Worm (Caenorhabditis elegans) whole organism, L4/young adult: ENCODE data around the gene nstp-2.
"Not testable (repeated sequence)": the region's sequence is repeated elsewhere in the genome, so short reads cannot be mapped to it uniquely, and the experiment has no call there.

Source experiments
- W03F9.2 ChIP-seq: fragments of 150-350 bp; optimal IDR thresholded peaks from 2 replicates; lab custom pipeline; 2014; ENCODE audit warnings: missing biosample characterization, missing genetic modification characterization
- dao-5 ChIP-seq: sonication (generic microtip); optimal IDR thresholded peaks from 2 replicates; lab custom pipeline; 2016; ENCODE audit warnings: missing genotype, missing genetic modification characterization, moderate library complexity, missing compliant biosample characterization
- him-1 ChIP-seq: sonication (generic microtip); optimal IDR thresholded peaks from 2 replicates; lab custom pipeline; 2016; ENCODE audit warnings: missing genotype, missing genetic modification reagents, missing genetic modification characterization, missing compliant biosample characterization

nstp-2 gene

ce11 chrIV:6621252-6621651 lies 15.3 kb upstream of the nstp-2 start, which contains the start of gene C01B10.3:
TSS of gene C01B10.3 (minus strand) at chrIV:6621352.
- TF ChIP-seq him-1 (tag; lab: Kevin White, UChicago): no peak
- TF ChIP-seq W03F9.2 (tag; lab: Kevin White, UChicago): no peak

ce11 chrIV:6618607-6619006 lies 12.6 kb upstream of the nstp-2 start:
- peak; percentile 37 for TF ChIP-seq W03F9.2 (tag; lab: Kevin White, UChicago)
- TF ChIP-seq him-1 (tag; lab: Kevin White, UChicago): no peak

DNA sequence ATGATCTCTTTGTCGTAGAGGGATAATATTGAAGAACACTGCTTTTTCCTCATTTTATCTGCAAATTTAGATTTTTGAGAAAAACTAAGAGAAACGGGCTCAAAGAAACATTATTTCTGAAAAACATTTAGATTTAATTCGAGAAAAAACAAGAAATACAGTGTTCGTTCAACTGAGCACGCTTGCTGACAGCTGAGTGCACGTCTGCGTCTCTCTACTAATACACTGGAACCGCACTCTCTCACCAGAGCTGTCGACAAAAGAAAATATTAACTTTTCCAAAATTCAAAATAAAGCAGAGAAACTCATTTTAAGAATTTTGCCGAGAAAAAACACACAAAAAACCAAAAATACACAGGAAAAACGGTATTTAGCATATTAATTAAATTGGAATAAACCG lies 7.3 kb upstream of the nstp-2 start, which contains the start of gene drh-1:
drh-1 (minus strand) TSS at position 58 of the 400 bp plus-strand sequence.
- TF ChIP-seq dao-5 (tag; lab: Kevin White, UChicago) (no peak), W03F9.2 (tag; lab: Kevin White, UChicago) (peak; percentile 16)

DNA sequence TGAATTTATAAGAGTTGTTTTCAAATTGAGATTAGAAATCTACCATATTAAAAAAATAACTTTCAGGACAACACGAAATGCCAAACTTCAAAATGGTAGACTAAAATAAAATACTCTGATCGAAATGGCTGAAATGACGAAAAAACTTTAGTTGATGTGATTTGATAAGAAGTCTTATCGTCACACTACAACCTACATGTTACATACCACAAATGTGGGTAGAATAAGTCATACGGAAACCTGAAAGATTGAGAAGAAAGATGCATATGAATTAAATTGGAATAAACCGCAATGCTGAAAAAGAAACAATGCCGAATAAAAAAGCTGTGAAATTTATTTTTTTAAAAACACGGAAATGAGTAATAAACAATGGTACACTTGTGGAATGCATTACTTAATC lies 1.1 kb upstream of the nstp-2 start:
- no peak for TF ChIP-seq W03F9.2 (tag; lab: Kevin White, UChicago)
- no peak for TF ChIP-seq him-1 (tag; lab: Kevin White, UChicago)
- no peak for TF ChIP-seq dao-5 (tag; lab: Kevin White, UChicago)

- TF ChIP-seq dao-5 (tag; lab: Kevin White, UChicago) (no peak), him-1 (tag; lab: Kevin White, UChicago) (no peak), W03F9.2 (tag; lab: Kevin White, UChicago) (no peak)
Observed at ce11 chrIV:6606587-6606986, 599 bp upstream of the nstp-2 start.

- TF ChIP-seq dao-5 (tag; lab: Kevin White, UChicago) (no peak), W03F9.2 (tag; lab: Kevin White, UChicago) (no peak), him-1 (tag; lab: Kevin White, UChicago) (no peak)
Observed at ce11 chrIV:6603549-6603948, 2.4 kb downstream of the nstp-2 start.

DNA sequence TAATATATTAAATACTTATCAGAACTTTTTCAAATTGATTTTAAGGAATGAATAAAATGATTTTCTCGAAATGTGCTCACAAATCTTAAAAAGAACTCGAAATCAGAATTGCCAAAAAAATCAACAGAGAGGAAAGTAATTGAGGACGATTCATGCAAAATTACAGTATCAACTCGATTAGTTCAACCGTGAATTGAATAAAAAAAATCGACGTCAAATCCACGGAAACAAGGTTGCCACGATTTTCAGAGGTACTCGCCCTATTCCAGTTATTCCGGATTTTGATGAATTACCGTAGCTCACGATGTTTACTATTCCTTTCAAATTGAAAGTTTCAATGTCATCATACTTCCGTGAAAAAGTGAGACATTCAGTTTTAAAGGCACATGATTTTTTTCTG lies 3.6 kb downstream of the nstp-2 start, which contains the start of gene F15B10.3:
F15B10.3 (plus strand) TSS at position 301 of the 400 bp plus-strand sequence.
- no peak for TF ChIP-seq him-1 (tag; lab: Kevin White, UChicago)
- no peak for TF ChIP-seq W03F9.2 (tag; lab: Kevin White, UChicago)
- TF ChIP-seq dao-5 (tag; lab: Kevin White, UChicago): no peak

DNA sequence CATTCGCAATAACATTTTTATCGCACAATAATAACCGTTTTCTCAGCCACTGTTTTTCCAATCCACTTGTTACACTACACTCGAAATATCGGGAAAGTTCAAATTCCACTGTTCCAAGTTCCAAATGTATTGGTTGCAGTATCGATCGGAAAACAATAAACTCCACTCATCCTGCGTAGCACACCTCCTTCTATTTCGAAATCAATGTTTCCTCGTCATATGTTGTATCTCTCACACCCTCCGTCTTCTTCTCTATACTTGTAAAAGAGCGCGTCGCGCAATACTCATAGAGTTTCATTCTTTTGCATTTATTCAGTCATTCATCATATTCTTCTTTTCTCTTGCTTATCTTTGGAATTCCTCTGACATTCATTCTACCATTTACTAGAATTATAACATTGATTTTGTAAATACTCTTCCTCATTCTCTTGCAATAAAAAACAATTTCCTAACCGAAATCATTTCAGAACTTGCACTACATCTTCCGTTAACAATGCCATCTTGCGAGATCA lies 4.7 kb downstream of the nstp-2 start, which contains the start of gene sup-36:
sup-36 (plus strand) TSS at position 462 of the 512 bp plus-strand sequence.
- TF ChIP-seq him-1 (tag; lab: Kevin White, UChicago) (no peak), W03F9.2 (tag; lab: Kevin White, UChicago) (no peak), dao-5 (tag; lab: Kevin White, UChicago) (no peak)

ce11 chrIV:6599447-6599846 lies 6.5 kb downstream of the nstp-2 start, which contains the start of gene F38A5.8:
TSS of gene F38A5.8 (plus strand) at chrIV:6599747.
- no peak for TF ChIP-seq W03F9.2 (tag; lab: Kevin White, UChicago)
- TF ChIP-seq him-1 (tag; lab: Kevin White, UChicago): no peak
- TF ChIP-seq dao-5 (tag; lab: Kevin White, UChicago): no peak

ce11 chrIV:6598740-6599139 lies 7.2 kb downstream of the nstp-2 start, which contains the start of gene nspb-5:
TSS of gene nspb-5 (plus strand) at chrIV:6599040.
- not testable (repeated sequence) for TF ChIP-seq W03F9.2, dao-5, him-1 (tag; lab: Kevin White, UChicago)

DNA sequence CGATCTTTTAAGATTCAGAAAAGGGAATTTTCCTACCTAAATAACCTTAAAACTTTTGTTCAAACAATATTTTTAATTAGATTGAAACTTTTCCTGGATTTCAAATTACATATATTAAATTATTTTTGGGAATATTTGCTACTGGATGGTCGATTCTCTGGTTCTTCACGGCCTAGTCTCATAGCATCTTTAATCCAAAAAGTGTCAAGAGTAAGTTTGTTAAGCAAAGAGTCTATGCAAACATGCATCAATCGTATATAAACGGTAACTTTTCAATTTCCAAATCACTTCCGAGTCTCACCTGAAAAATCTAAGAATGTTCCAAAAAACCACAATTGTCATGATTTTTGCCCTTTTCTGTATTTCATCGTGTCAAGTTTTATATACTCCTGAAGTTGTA lies 8.1 kb downstream of the nstp-2 start, which contains the start of gene nspb-4:
nspb-4 (plus strand) TSS at position 301 of the 400 bp plus-strand sequence.
- TF ChIP-seq dao-5, W03F9.2, him-1 (tag; lab: Kevin White, UChicago): not testable (repeated sequence)

DNA sequence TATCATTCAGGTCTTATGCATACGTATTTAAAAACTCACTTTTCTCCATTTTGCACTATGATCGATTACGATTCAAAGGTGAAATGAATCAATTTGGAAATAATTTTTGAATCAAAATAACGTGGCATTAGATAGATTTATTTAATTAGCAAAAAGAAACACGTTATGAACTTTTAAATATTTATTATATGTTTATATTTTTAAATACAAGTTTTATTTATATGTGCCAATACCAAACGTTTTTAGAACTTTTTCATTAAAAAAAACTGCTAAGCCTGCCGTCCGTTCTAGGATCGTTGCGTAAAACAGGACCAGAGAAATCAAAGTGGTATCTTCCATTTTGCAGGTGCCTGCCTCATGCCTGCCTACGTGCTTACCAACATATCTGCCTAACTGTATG lies 8.7 kb downstream of the nstp-2 start, which contains the start of gene F38A5.6:
F38A5.6 (minus strand) TSS at position 101 of the 400 bp plus-strand sequence.
- TF ChIP-seq him-1 (tag; lab: Kevin White, UChicago): no peak
- TF ChIP-seq W03F9.2 (tag; lab: Kevin White, UChicago): no peak
- TF ChIP-seq dao-5 (tag; lab: Kevin White, UChicago): no peak

DNA sequence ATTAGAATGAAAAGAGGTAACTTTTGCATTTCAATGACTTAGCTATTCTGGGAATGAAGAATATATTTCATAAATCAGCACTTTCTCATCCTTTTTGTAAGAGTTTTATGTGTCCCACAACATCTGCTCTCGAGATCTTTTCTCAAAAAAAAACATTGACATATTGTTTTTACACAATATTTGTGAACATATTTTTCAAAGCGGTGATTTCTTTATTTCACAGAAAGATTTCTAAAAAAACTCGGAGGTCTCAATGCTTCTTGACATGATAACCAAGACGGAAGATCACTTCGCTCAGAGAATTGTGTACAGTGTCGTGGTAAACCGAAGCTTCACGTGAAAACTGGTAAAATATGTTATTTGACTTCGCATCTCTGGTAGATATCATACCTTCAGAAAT lies 10.1 kb downstream of the nstp-2 start, which contains the start of gene F38A5.22:
F38A5.22 (minus strand) TSS at position 29 of the 400 bp plus-strand sequence.
- TF ChIP-seq W03F9.2 (tag; lab: Kevin White, UChicago) (no peak), him-1 (tag; lab: Kevin White, UChicago) (no peak), dao-5 (tag; lab: Kevin White, UChicago) (no peak)

- not testable (repeated sequence) for TF ChIP-seq W03F9.2, dao-5, him-1 (tag; lab: Kevin White, UChicago)
Observed at ce11 chrIV:6594871-6595270, 11.1 kb downstream of the nstp-2 start, which contains the start of gene nspb-3. TSS of gene nspb-3 (minus strand) at chrIV:6594971.
